Worm (Caenorhabditis elegans) whole organism, mixed stage, embryonic: ENCODE results near the gene tmem-24.

Source experiments
- M03D4.4 ChIP-seq: sonication (generic microtip); optimal IDR thresholded peaks from 2 replicates; lab custom pipeline; 2017; ENCODE audit warnings: mild to moderate bottlenecking, missing genetic modification characterization, missing compliant biosample characterization
- bed-3 ChIP-seq: fragments of 200-800 bp; sonication (Bioruptor generic); optimal IDR thresholded peaks from 3 replicates; lab custom pipeline; 2018; ENCODE audit warnings: mild to moderate bottlenecking, missing genetic modification characterization, moderate library complexity, missing compliant biosample characterization
- blmp-1 ChIP-seq: fragments of 150-350 bp; optimal IDR thresholded peaks from 2 replicates; lab custom pipeline; 2014; ENCODE audit warnings: missing biosample characterization, missing genetic modification characterization
- ceh-43 ChIP-seq: fragments of 200-800 bp; sonication (Bioruptor generic); optimal IDR thresholded peaks from 2 replicates; lab custom pipeline; 2018; ENCODE audit warnings: mild to moderate bottlenecking, missing genetic modification characterization, moderate library complexity, missing compliant biosample characterization
- ceh-83 ChIP-seq: fragments of 200-800 bp; sonication (Bioruptor generic); optimal IDR thresholded peaks from 2 replicates; lab custom pipeline; 2018; ENCODE audit warnings: mild to moderate bottlenecking, missing genetic modification characterization, missing compliant biosample characterization
- ces-1 ChIP-seq: fragments of 150-350 bp; optimal IDR thresholded peaks from 2 replicates; lab custom pipeline; 2014; ENCODE audit warnings: missing biosample characterization, missing genetic modification reagents, missing genetic modification characterization
- cnd-1 ChIP-seq: fragments of 200-800 bp; sonication (Bioruptor generic); optimal IDR thresholded peaks from 2 replicates; lab custom pipeline; 2018; ENCODE audit warnings: mild to moderate bottlenecking, missing genetic modification characterization, missing compliant biosample characterization
- drap-1 ChIP-seq: fragments of 200-800 bp; sonication (Bioruptor generic); optimal IDR thresholded peaks from 3 replicates; lab custom pipeline; 2018; ENCODE audit warnings: mild to moderate bottlenecking, missing genetic modification characterization, missing compliant biosample characterization
- elt-1 ChIP-seq: sonication (generic microtip); optimal IDR thresholded peaks from 2 replicates; lab custom pipeline; 2017; ENCODE audit warnings: missing genetic modification characterization, mild to moderate bottlenecking, missing compliant biosample characterization, antibody characterized with exemption, moderate library complexity, borderline replicate concordance; ENCODE audit not compliant: insufficient read depth
- elt-3 ChIP-seq: fragments of 150-350 bp; optimal IDR thresholded peaks from 2 replicates; lab custom pipeline; 2014; ENCODE audit warnings: missing biosample characterization, missing genetic modification characterization
- flh-1 ChIP-seq: fragments of 200-800 bp; sonication (Bioruptor generic); optimal IDR thresholded peaks from 2 replicates; lab custom pipeline; 2018; ENCODE audit warnings: mild to moderate bottlenecking, missing genetic modification characterization, moderate library complexity, missing compliant biosample characterization
- hlh-1 ChIP-seq: fragments of 150-350 bp; optimal IDR thresholded peaks from 2 replicates; lab custom pipeline; 2014; ENCODE audit warnings: missing biosample characterization, missing genetic modification reagents, missing genetic modification characterization
- lin-32 ChIP-seq: fragments of 200-800 bp; sonication (Bioruptor generic); optimal IDR thresholded peaks from 2 replicates; lab custom pipeline; 2018; ENCODE audit warnings: mild to moderate bottlenecking, missing genetic modification characterization, missing compliant biosample characterization
- lsy-2 ChIP-seq: fragments of 150-350 bp; optimal IDR thresholded peaks from 2 replicates; lab custom pipeline; 2014; ENCODE audit warnings: missing biosample characterization, missing genetic modification characterization
- mab-5 ChIP-seq: fragments of 150-350 bp; optimal IDR thresholded peaks from 2 replicates; lab custom pipeline; 2014; ENCODE audit warnings: missing biosample characterization, missing genetic modification characterization
- mep-1 ChIP-seq: fragments of 150-350 bp; optimal IDR thresholded peaks from 2 replicates; lab custom pipeline; 2017; ENCODE audit warnings: missing biosample characterization, missing genetic modification reagents, missing genetic modification characterization, inconsistent platforms
- nhr-12 ChIP-seq: fragments of 150-350 bp; optimal IDR thresholded peaks from 2 replicates; lab custom pipeline; 2014; ENCODE audit warnings: missing biosample characterization, missing genetic modification characterization
- nhr-2 ChIP-seq: fragments of 150-350 bp; optimal IDR thresholded peaks from 2 replicates; lab custom pipeline; 2014; ENCODE audit warnings: missing biosample characterization, missing genetic modification characterization
- nhr-237 ChIP-seq: fragments of 150-350 bp; optimal IDR thresholded peaks from 2 replicates; lab custom pipeline; 2014; ENCODE audit warnings: missing biosample characterization, missing genetic modification characterization
- nhr-28 ChIP-seq: fragments of 150-350 bp; optimal IDR thresholded peaks from 2 replicates; lab custom pipeline; 2014; ENCODE audit warnings: missing biosample characterization, missing genetic modification characterization
- nhr-76 ChIP-seq: sonication (generic microtip); optimal IDR thresholded peaks from 2 replicates; lab custom pipeline; 2017; ENCODE audit warnings: missing biosample characterization, missing genetic modification characterization
- pha-4 ChIP-seq: fragments of 150-350 bp; optimal IDR thresholded peaks from 2 replicates; lab custom pipeline; 2018; ENCODE audit warnings: missing biosample characterization, missing genetic modification reagents, missing genetic modification characterization
- sem-2 ChIP-seq: fragments of 200-800 bp; sonication (Bioruptor generic); optimal IDR thresholded peaks from 2 replicates; lab custom pipeline; 2018; ENCODE audit warnings: mild to moderate bottlenecking, missing genetic modification characterization, missing compliant biosample characterization
- snpc-4 ChIP-seq: fragments of 150-350 bp; optimal IDR thresholded peaks from 2 replicates; lab custom pipeline; 2014; ENCODE audit warnings: missing biosample characterization, missing genetic modification characterization
- sptf-1 ChIP-seq: sonication (generic microtip); optimal IDR thresholded peaks from 2 replicates; lab custom pipeline; 2017; ENCODE audit warnings: mild to moderate bottlenecking, missing genetic modification characterization, moderate library complexity, missing compliant biosample characterization
- tbx-8 ChIP-seq: fragments of 200-800 bp; sonication (Bioruptor generic); optimal IDR thresholded peaks from 2 replicates; lab custom pipeline; 2018; ENCODE audit warnings: mild to moderate bottlenecking, missing genetic modification characterization, moderate library complexity, missing compliant biosample characterization
- unc-120 ChIP-seq: sonication (generic microtip); optimal IDR thresholded peaks from 2 replicates; lab custom pipeline; 2017; ENCODE audit warnings: missing genetic modification characterization, missing compliant biosample characterization; ENCODE audit not compliant: poor library complexity, severe bottlenecking
- unc-39 ChIP-seq: fragments of 150-350 bp; optimal IDR thresholded peaks from 2 replicates; lab custom pipeline; 2014; ENCODE audit warnings: missing biosample characterization, missing genetic modification characterization
- unc-62 ChIP-seq: fragments of 150-350 bp; optimal IDR thresholded peaks from 2 replicates; lab custom pipeline; 2014; ENCODE audit warnings: missing biosample characterization, missing genetic modification reagents, missing genetic modification characterization
- zip-8 ChIP-seq: fragments of 150-350 bp; optimal IDR thresholded peaks from 2 replicates; lab custom pipeline; 2014; ENCODE audit warnings: missing biosample characterization, missing genetic modification characterization
- ztf-11 ChIP-seq: fragments of 150-350 bp; optimal IDR thresholded peaks from 2 replicates; lab custom pipeline; 2014; ENCODE audit warnings: missing biosample characterization, missing genetic modification characterization

The tmem-24 gene

ce11 chrX:3617218-3617617 is 27.5 kb downstream of the tmem-24 start, which contains the start of gene del-9:
TSS of gene del-9 (minus strand) at chrX:3617318.
- TF ChIP-seq elt-3 (no peak), hlh-1 (no peak), cnd-1 (tag; lab: Kevin White, UChicago) (no peak), ces-1 (GFP tag; lab: Kevin White, UChicago) (no peak), M03D4.4 (tag; lab: Kevin White, UChicago) (no peak), snpc-4 (tag; lab: Kevin White, UChicago) (no peak), pha-4 (tag; lab: Kevin White, UChicago) (no peak), mab-5 (tag; lab: Kevin White, UChicago) (no peak), tbx-8 (no peak), sptf-1 (tag; lab: Kevin White, UChicago) (no peak), lsy-2 (tag; lab: Kevin White, UChicago) (no peak), elt-1 (tag; lab: Kevin White, UChicago) (no peak), unc-39 (tag; lab: Kevin White, UChicago) (no peak), nhr-237 (no peak)

- TF ChIP-seq mab-5 (tag; lab: Kevin White, UChicago): no peak
- no peak for TF ChIP-seq snpc-4 (tag; lab: Kevin White, UChicago)
- TF ChIP-seq tbx-8: no peak
- no peak for TF ChIP-seq blmp-1 (tag; lab: Kevin White, UChicago)
- no peak for TF ChIP-seq hlh-1
- TF ChIP-seq zip-8 (tag; lab: Kevin White, UChicago): no peak
- no peak for TF ChIP-seq cnd-1 (tag; lab: Kevin White, UChicago)
- no peak for TF ChIP-seq nhr-12
- TF ChIP-seq sptf-1 (tag; lab: Kevin White, UChicago): no peak
- TF ChIP-seq mep-1 (tag; lab: Kevin White, UChicago): no peak
- TF ChIP-seq unc-120: no peak
- no peak for TF ChIP-seq nhr-28 (tag; lab: Kevin White, UChicago)
- TF ChIP-seq lin-32: no peak
- no peak for TF ChIP-seq nhr-76
- TF ChIP-seq bed-3 (GFP tag; lab: Kevin White, UChicago): no peak
- TF ChIP-seq drap-1 (GFP tag; lab: Kevin White, UChicago): no peak
- no peak for TF ChIP-seq elt-1 (tag; lab: Kevin White, UChicago)
These were observed 31.0 kb downstream of the tmem-24 start for ce11 chrX:3613665-3614064.

ce11 chrX:3611740-3612139 is 33.0 kb downstream of the tmem-24 start:
- TF ChIP-seq tbx-8 (no peak), unc-120 (no peak)
- TF ChIP-seq, all 35 proteins: peak for 0

- TF ChIP-seq pha-4 (tag; lab: Kevin White, UChicago): no peak
- TF ChIP-seq sem-2 (GFP tag; lab: Kevin White, UChicago): no peak
- no peak for TF ChIP-seq M03D4.4 (tag; lab: Kevin White, UChicago)
- no peak for TF ChIP-seq mab-5 (tag; lab: Kevin White, UChicago)
- no peak for TF ChIP-seq blmp-1 (tag; lab: Kevin White, UChicago)
- no peak for TF ChIP-seq nhr-12
- TF ChIP-seq tbx-8: no peak
- TF ChIP-seq unc-120: no peak
- no peak for TF ChIP-seq drap-1 (GFP tag; lab: Kevin White, UChicago)
- TF ChIP-seq nhr-28 (tag; lab: Kevin White, UChicago): no peak
- TF ChIP-seq unc-39 (tag; lab: Kevin White, UChicago): no peak
- no peak for TF ChIP-seq ceh-43
- no peak for TF ChIP-seq lsy-2 (tag; lab: Kevin White, UChicago)
- TF ChIP-seq nhr-237: no peak
- TF ChIP-seq snpc-4 (tag; lab: Kevin White, UChicago): no peak
- TF ChIP-seq flh-1 (GFP tag; lab: Kevin White, UChicago): no peak
- TF ChIP-seq unc-62 (GFP tag; lab: Kevin White, UChicago): no peak
- TF ChIP-seq zip-8 (tag; lab: Kevin White, UChicago): no peak
These were observed 33.6 kb downstream of the tmem-24 start, which contains the start of gene C18B2.5 for ce11 chrX:3611042-3611623. TSS of gene C18B2.5 (minus strand) at chrX:3611092.

ce11 chrX:3610442-3610841 is 34.3 kb downstream of the tmem-24 start:
- TF ChIP-seq hlh-1 (no peak), lin-32 (no peak), ceh-83 (GFP tag; lab: Kevin White, UChicago) (no peak), ztf-11 (tag; lab: Kevin White, UChicago) (no peak), snpc-4 (tag; lab: Kevin White, UChicago) (no peak), drap-1 (GFP tag; lab: Kevin White, UChicago) (no peak), cnd-1 (tag; lab: Kevin White, UChicago) (no peak), flh-1 (GFP tag; lab: Kevin White, UChicago) (no peak), unc-120 (no peak), zip-8 (tag; lab: Kevin White, UChicago) (no peak), nhr-2 (no peak), lsy-2 (tag; lab: Kevin White, UChicago) (no peak), sptf-1 (tag; lab: Kevin White, UChicago) (no peak)
- TF ChIP-seq, all 35 proteins: peak for 0
